Fruit fly (Drosophila melanogaster): ENCODE results near the gene CG15646.

The CG15646 gene

dm6 chrX:15629962-15630361 is 40.9 kb downstream of the CG15646 start:
- TF ChIP-seq Sp1 (GFP tag; optimal IDR thresholded peaks at IDR 0.05) (no peak), OdsH (GFP tag; optimal IDR thresholded peaks at IDR 0.05) (no peak), jim (GFP tag; optimal IDR thresholded peaks at IDR 0.05) (no peak), psq (GFP tag; optimal IDR thresholded peaks at IDR 0.05) (no peak), tai (GFP tag; optimal IDR thresholded peaks at IDR 0.05) (no peak), Mio (GFP tag; optimal IDR thresholded peaks at IDR 0.05) (no peak), Hr78 (GFP tag; optimal IDR thresholded peaks at IDR 0.05) (no peak), woc (GFP tag; optimal IDR thresholded peaks at IDR 0.05) (no peak), Vsx2 (GFP tag; optimal IDR thresholded peaks at IDR 0.05; ENCODE audit: partially characterized antibody) (no peak), HLH106 (tag; optimal IDR thresholded peaks at IDR 0.05) (no peak), sage (GFP tag; optimal IDR thresholded peaks at IDR 0.05) (no peak), lola (GFP tag; optimal IDR thresholded peaks at IDR 0.05) (no peak), pan (optimal IDR thresholded peaks at IDR 0.05) (no peak), Jra (GFP tag; optimal IDR thresholded peaks at IDR 0.05) (no peak), fru (GFP tag; optimal IDR thresholded peaks at IDR 0.05) (no peak), GATAd (GFP tag; optimal IDR thresholded peaks at IDR 0.05) (no peak), rgr (GFP tag; optimal IDR thresholded peaks at IDR 0.05) (no peak), dmrt93B (GFP tag; optimal IDR thresholded peaks at IDR 0.05) (no peak)

- TF ChIP-seq Rel (GFP tag; optimal IDR thresholded peaks at IDR 0.05) (no peak), Rel (tag; optimal IDR thresholded peaks at IDR 0.05) (peak; percentile 5), CrebA (GFP tag; optimal IDR thresholded peaks at IDR 0.05; ENCODE audit: borderline replicate concordance) (peak; percentile 16), usp (GFP tag; optimal IDR thresholded peaks at IDR 0.05) (no peak), Mio (GFP tag; optimal IDR thresholded peaks at IDR 0.05) (no peak), CG9705 (GFP tag; optimal IDR thresholded peaks at IDR 0.05) (no peak), CG32264 (GFP tag; optimal IDR thresholded peaks at IDR 0.05) (no peak), Hr78 (GFP tag; optimal IDR thresholded peaks at IDR 0.05) (no peak), Dif (GFP tag; optimal IDR thresholded peaks at IDR 0.05; ENCODE audit: partially characterized antibody) (peak; percentile 83), HLH106 (tag; optimal IDR thresholded peaks at IDR 0.05) (no peak), brk (GFP tag; optimal IDR thresholded peaks at IDR 0.05) (no peak), dmrt93B (GFP tag; optimal IDR thresholded peaks at IDR 0.05) (no peak), Hr83 (GFP tag; optimal IDR thresholded peaks at IDR 0.05; ENCODE audit: poor library complexity, severe bottlenecking) (peak; percentile 33), foxo (GFP tag; optimal IDR thresholded peaks at IDR 0.05) (peak in 1 of 2 experiments; percentile 3), psq (GFP tag; optimal IDR thresholded peaks at IDR 0.05) (no peak), OdsH (GFP tag; optimal IDR thresholded peaks at IDR 0.05) (no peak), ey (GFP tag; optimal IDR thresholded peaks at IDR 0.05) (no peak), sage (GFP tag; optimal IDR thresholded peaks at IDR 0.05) (no peak), N (GFP tag; optimal IDR thresholded peaks at IDR 0.05) (no peak), h (GFP tag; optimal IDR thresholded peaks at IDR 0.05) (no peak), Vsx2 (GFP tag; optimal IDR thresholded peaks at IDR 0.05; ENCODE audit: partially characterized antibody) (peak; percentile 91), sv (GFP tag; optimal IDR thresholded peaks at IDR 0.05) (no peak), rgr (GFP tag; optimal IDR thresholded peaks at IDR 0.05) (peak; percentile 16), Myc (optimal IDR thresholded peaks at IDR 0.05) (no peak), tai (GFP tag; optimal IDR thresholded peaks at IDR 0.05) (no peak), dl (GFP tag; optimal IDR thresholded peaks at IDR 0.05; ENCODE audit: insufficient read depth in 1 of 2, partially characterized antibody in 2 of 2) (peak in 1 of 2 experiments; percentile 51), Abd-B (GFP tag; optimal IDR thresholded peaks at IDR 0.05) (no peak), fru (GFP tag; optimal IDR thresholded peaks at IDR 0.05) (no peak)
Measured at dm6 chrX:15626279-15626678, 44.5 kb downstream of the CG15646 start.

dm6 chrX:15623809-15624208 is 47.0 kb downstream of the CG15646 start:
- no peak for TF ChIP-seq rgr (GFP tag; optimal IDR thresholded peaks at IDR 0.05)
- TF ChIP-seq CG9705 (GFP tag; optimal IDR thresholded peaks at IDR 0.05), result no peak

- no peak for TF ChIP-seq dl (GFP tag; optimal IDR thresholded peaks at IDR 0.05; ENCODE audit: insufficient read depth in 1 of 2, partially characterized antibody in 2 of 2)
- no peak for TF ChIP-seq N (GFP tag; optimal IDR thresholded peaks at IDR 0.05)
- TF ChIP-seq ey (GFP tag; optimal IDR thresholded peaks at IDR 0.05), result peak; percentile 87
- TF ChIP-seq OdsH (GFP tag; optimal IDR thresholded peaks at IDR 0.05), result peak; percentile 82
- TF ChIP-seq dsf (GFP tag; optimal IDR thresholded peaks at IDR 0.05; ENCODE audit: borderline replicate concordance), result no peak
- TF ChIP-seq h (GFP tag; optimal IDR thresholded peaks at IDR 0.05), result peak; percentile 87
- peak; percentile 78 for TF ChIP-seq br (GFP tag; optimal IDR thresholded peaks at IDR 0.05)
- no peak for TF ChIP-seq Hr78 (GFP tag; optimal IDR thresholded peaks at IDR 0.05)
- TF ChIP-seq Vsx2 (GFP tag; optimal IDR thresholded peaks at IDR 0.05; ENCODE audit: partially characterized antibody), result no peak
- TF ChIP-seq psq (GFP tag; optimal IDR thresholded peaks at IDR 0.05), result peak; percentile 84
- peak; percentile 73 for TF ChIP-seq brk (GFP tag; optimal IDR thresholded peaks at IDR 0.05)
- peak; percentile 92 for TF ChIP-seq fru (GFP tag; optimal IDR thresholded peaks at IDR 0.05)
- TF ChIP-seq CG32264 (GFP tag; optimal IDR thresholded peaks at IDR 0.05), result peak; percentile 68
- TF ChIP-seq sv (GFP tag; optimal IDR thresholded peaks at IDR 0.05), result peak; percentile 26
- no peak for TF ChIP-seq pan (optimal IDR thresholded peaks at IDR 0.05)
- TF ChIP-seq lola (GFP tag; optimal IDR thresholded peaks at IDR 0.05), result no peak
- peak; percentile 87 for TF ChIP-seq Hnf4 (GFP tag; optimal IDR thresholded peaks at IDR 0.05)
- peak; percentile 65 for TF ChIP-seq sage (GFP tag; optimal IDR thresholded peaks at IDR 0.05)
- peak; percentile 87 for TF ChIP-seq HLH106 (tag; optimal IDR thresholded peaks at IDR 0.05)
- peak in 1 of 2 experiments; percentile 94 for TF ChIP-seq foxo (GFP tag; optimal IDR thresholded peaks at IDR 0.05)
- peak; percentile 69 for TF ChIP-seq CrebA (GFP tag; optimal IDR thresholded peaks at IDR 0.05; ENCODE audit: borderline replicate concordance)
- TF ChIP-seq woc (GFP tag; optimal IDR thresholded peaks at IDR 0.05), result peak; percentile 90
- no peak for TF ChIP-seq Dfd (GFP tag; optimal IDR thresholded peaks at IDR 0.05)
- no peak for TF ChIP-seq Hr83 (GFP tag; optimal IDR thresholded peaks at IDR 0.05; ENCODE audit: poor library complexity, severe bottlenecking)
- TF ChIP-seq Myc (optimal IDR thresholded peaks at IDR 0.05), result no peak
- TF ChIP-seq Rel (GFP tag; optimal IDR thresholded peaks at IDR 0.05), result peak; percentile 77
- peak; percentile 23 for TF ChIP-seq Rel (tag; optimal IDR thresholded peaks at IDR 0.05)
- peak; percentile 84 for TF ChIP-seq rgr (GFP tag; optimal IDR thresholded peaks at IDR 0.05)
- no peak for TF ChIP-seq jim (GFP tag; optimal IDR thresholded peaks at IDR 0.05)
- peak; percentile 50 for TF ChIP-seq Jra (GFP tag; optimal IDR thresholded peaks at IDR 0.05)
- TF ChIP-seq tai (GFP tag; optimal IDR thresholded peaks at IDR 0.05), result peak; percentile 58
Measured at dm6 chrX:15622970-15623402, 47.8 kb downstream of the CG15646 start.

All from whole organism, wandering third instar larva.